Worm (Caenorhabditis elegans) whole organism, young adult: ENCODE results near the gene C49F8.14.

Source experiments
- B0336.3 ChIP-seq: fragments of 200-800 bp; sonication (Bioruptor generic); IDR thresholded peaks from 2 replicates; pipeline ENCODE4 v1.3.6; 2022; ENCODE audit warnings: missing genetic modification characterization, missing compliant biosample characterization
- C06A6.2 ChIP-seq: fragments of 200-800 bp; sonication (Bioruptor generic); conservative IDR thresholded peaks from 2 replicates; pipeline ENCODE4 v1.3.6; 2022; ENCODE audit warnings: missing genetic modification characterization, missing compliant biosample characterization
- F10E7.11 ChIP-seq: sonication (generic microtip); optimal IDR thresholded peaks from 2 replicates; lab custom pipeline; 2017; ENCODE audit warnings: mild to moderate bottlenecking, missing genetic modification characterization, moderate library complexity, missing compliant biosample characterization
- F23B12.7 ChIP-seq: sonication (generic microtip); optimal IDR thresholded peaks from 2 replicates; lab custom pipeline; 2017; ENCODE audit warnings: missing genetic modification characterization, mild to moderate bottlenecking, missing compliant biosample characterization, antibody characterized with exemption, moderate library complexity; ENCODE audit not compliant: insufficient read depth
- K11D2.4 ChIP-seq: fragments of 200-800 bp; sonication (Bioruptor generic); IDR thresholded peaks from 2 replicates; pipeline ENCODE4 v1.3.6; 2022; ENCODE audit warnings: missing genetic modification reagents, missing genetic modification characterization, missing compliant biosample characterization
- Y53F4B.3 ChIP-seq: fragments of 200-800 bp; sonication (Bioruptor generic); IDR thresholded peaks from 2 replicates; pipeline ENCODE4 v1.3.6; 2022; ENCODE audit warnings: missing genetic modification reagents, missing genetic modification characterization, missing compliant biosample characterization
- akir-1 ChIP-seq: fragments of 200-800 bp; sonication (Bioruptor generic); optimal IDR thresholded peaks from 2 replicates; lab custom pipeline; 2018; ENCODE audit warnings: mild to moderate bottlenecking, missing genetic modification characterization, moderate library complexity, missing compliant biosample characterization
- atf-7 ChIP-seq: sonication (generic microtip); optimal IDR thresholded peaks from 2 replicates; lab custom pipeline; 2017; ENCODE audit warnings: mild to moderate bottlenecking, missing genetic modification characterization, missing compliant biosample characterization
- attf-3 ChIP-seq: fragments of 200-800 bp; sonication (Bioruptor generic); conservative IDR thresholded peaks from 2 replicates; pipeline ENCODE4 v1.3.6; 2022; ENCODE audit warnings: missing genetic modification reagents, missing genetic modification characterization, missing compliant biosample characterization
- cebp-1 ChIP-seq, 2 experiments: fragments of 200-800 bp in 1 of 2; sonication (Bioruptor generic) in 1 of 2; sonication (generic microtip) in 1 of 2; IDR thresholded peaks in 1 of 2; optimal IDR thresholded peaks in 1 of 2; 2 replicates each; pipeline versions ENCODE4 v1.3.6 to Lab custom; 2017 to 2022; ENCODE audit warnings: missing compliant biosample characterization in 2 of 2, missing genetic modification characterization in 2 of 2, mild to moderate bottlenecking in 1 of 2, missing genetic modification reagents in 1 of 2, moderate library complexity in 1 of 2
- ceh-100 ChIP-seq: fragments of 200-800 bp; sonication (Bioruptor generic); IDR thresholded peaks from 2 replicates; pipeline ENCODE4 v1.3.6; 2022; ENCODE audit warnings: missing genetic modification reagents, missing genetic modification characterization, missing compliant biosample characterization
- ceh-27 ChIP-seq: fragments of 200-800 bp; sonication (Bioruptor generic); optimal IDR thresholded peaks from 2 replicates; lab custom pipeline; 2018; ENCODE audit warnings: mild to moderate bottlenecking, missing genetic modification characterization, moderate library complexity, missing compliant biosample characterization
- chd-7 ChIP-seq: sonication (generic microtip); optimal IDR thresholded peaks from 2 replicates; lab custom pipeline; 2016; ENCODE audit warnings: mild to moderate bottlenecking, missing genetic modification characterization, moderate library complexity, missing compliant biosample characterization
- die-1 ChIP-seq: sonication (generic microtip); optimal IDR thresholded peaks from 2 replicates; lab custom pipeline; 2016; ENCODE audit warnings: missing genotype, mild to moderate bottlenecking, missing genetic modification characterization, missing compliant biosample characterization
- dox-1 ChIP-seq: fragments of 200-800 bp; sonication (Bioruptor generic); IDR thresholded peaks from 2 replicates; pipeline ENCODE4 v1.3.6; 2022; ENCODE audit warnings: missing genetic modification reagents, missing genetic modification characterization, missing compliant biosample characterization
- egl-44 ChIP-seq: fragments of 200-800 bp; sonication (Bioruptor generic); IDR thresholded peaks from 2 replicates; pipeline ENCODE4 v1.3.6; 2022; ENCODE audit warnings: missing genetic modification reagents, missing genetic modification characterization, missing compliant biosample characterization
- ets-4 ChIP-seq: fragments of 200-800 bp; sonication (Bioruptor generic); optimal IDR thresholded peaks from 2 replicates; lab custom pipeline; 2018; ENCODE audit warnings: mild to moderate bottlenecking, missing genetic modification characterization, missing compliant biosample characterization
- hlh-12 ChIP-seq: sonication (generic microtip); optimal IDR thresholded peaks from 2 replicates; lab custom pipeline; 2016; ENCODE audit warnings: missing genetic modification characterization, missing compliant biosample characterization
- hrde-1 ChIP-seq: sonication (generic microtip); optimal IDR thresholded peaks from 2 replicates; lab custom pipeline; 2016; ENCODE audit warnings: missing genetic modification characterization, mild to moderate bottlenecking, missing compliant biosample characterization, moderate library complexity, missing genotype, missing genetic modification reagents, borderline replicate concordance
- hsf-1 ChIP-seq: fragments of 200-800 bp; sonication (Bioruptor generic); IDR thresholded peaks from 2 replicates; pipeline ENCODE4 v1.3.6; 2022; ENCODE audit warnings: missing genetic modification reagents, missing genetic modification characterization, missing compliant biosample characterization
- let-607 ChIP-seq, 2 experiments: fragments of 200-800 bp in 1 of 2; sonication (Bioruptor generic) in 1 of 2; sonication (generic microtip) in 1 of 2; optimal IDR thresholded peaks; 2 replicates each; lab custom pipeline; 2016 to 2018; ENCODE audit warnings: mild to moderate bottlenecking in 2 of 2, missing compliant biosample characterization in 2 of 2, missing genetic modification characterization in 2 of 2, moderate library complexity in 2 of 2, missing genotype in 1 of 2
- lin-26 ChIP-seq: fragments of 200-800 bp; sonication (Bioruptor generic); IDR thresholded peaks from 2 replicates; pipeline ENCODE4 v1.3.6; 2022; ENCODE audit warnings: missing genetic modification reagents, missing genetic modification characterization, missing compliant biosample characterization
- madf-3 ChIP-seq: fragments of 200-800 bp; sonication (Bioruptor generic); IDR thresholded peaks from 2 replicates; pipeline ENCODE4 v1.3.6; 2022; ENCODE audit warnings: missing genetic modification reagents, missing genetic modification characterization, missing compliant biosample characterization
- nfyb-1 ChIP-seq: fragments of 200-800 bp; sonication (Bioruptor generic); IDR thresholded peaks from 2 replicates; pipeline ENCODE4 v1.3.6; 2022; ENCODE audit warnings: missing genetic modification reagents, missing genetic modification characterization, missing compliant biosample characterization
- nhr-27 ChIP-seq: fragments of 200-800 bp; sonication (Bioruptor generic); optimal IDR thresholded peaks from 2 replicates; lab custom pipeline; 2018; ENCODE audit warnings: mild to moderate bottlenecking, missing genetic modification characterization, moderate library complexity, missing compliant biosample characterization
- nhr-80 ChIP-seq: sonication (generic microtip); optimal IDR thresholded peaks from 2 replicates; lab custom pipeline; 2016; ENCODE audit warnings: missing genetic modification characterization, missing compliant biosample characterization
- nhr-90 ChIP-seq: sonication (generic microtip); optimal IDR thresholded peaks from 2 replicates; lab custom pipeline; 2016; ENCODE audit warnings: missing genotype, mild to moderate bottlenecking, missing genetic modification characterization, missing compliant biosample characterization
- pbrm-1 ChIP-seq: fragments of 200-800 bp; sonication (Bioruptor generic); IDR thresholded peaks from 2 replicates; pipeline ENCODE4 v1.3.6; 2022; ENCODE audit warnings: missing genetic modification reagents, missing genetic modification characterization, missing compliant biosample characterization
- rcor-1 ChIP-seq: fragments of 200-800 bp; sonication (Bioruptor generic); IDR thresholded peaks from 2 replicates; pipeline ENCODE4 v1.3.6; 2022; ENCODE audit warnings: missing genetic modification reagents, missing genetic modification characterization, missing compliant biosample characterization
- rpc-1 ChIP-seq, 2 experiments: fragments of 150-350 bp in 1 of 2; sonication (generic microtip) in 1 of 2; optimal IDR thresholded peaks; 2 replicates each; lab custom pipeline; 2014 to 2018; ENCODE audit warnings: missing biosample characterization in 1 of 2, missing genetic modification characterization in 1 of 2, missing genetic modification reagents in 1 of 2, missing genotype in 1 of 2
- snpc-4 ChIP-seq, 5 experiments: fragments of 150-350 bp in 1 of 5; sonication (generic microtip) in 4 of 5; optimal IDR thresholded peaks; 2 replicates each; lab custom pipeline; 2014 to 2018; ENCODE audit warnings: missing genetic modification characterization in 5 of 5, missing biosample characterization in 3 of 5, antibody characterized with exemption in 2 of 5, mild to moderate bottlenecking in 2 of 5, missing compliant biosample characterization in 2 of 5, missing genotype in 2 of 5, moderate library complexity in 2 of 5, missing genetic modification reagents in 1 of 5
- ztf-22 ChIP-seq: fragments of 200-800 bp; sonication (Bioruptor generic); optimal IDR thresholded peaks from 2 replicates; lab custom pipeline; 2018; ENCODE audit warnings: mild to moderate bottlenecking, missing genetic modification characterization, moderate library complexity, missing compliant biosample characterization
- ztf-6 ChIP-seq: fragments of 200-800 bp; sonication (Bioruptor generic); IDR thresholded peaks from 2 replicates; pipeline ENCODE4 v1.3.6; 2022; ENCODE audit warnings: missing genetic modification reagents, missing genetic modification characterization, missing compliant biosample characterization

Gene C49F8.14

ce11 chrX:13339029-13339626 lies 37.6 kb downstream of the C49F8.14 start (continued):
- TF ChIP-seq ztf-6 (GFP tag; lab: Robert Waterston, UW) (no peak), ceh-27 (GFP tag; lab: Kevin White, UChicago) (no peak), hrde-1 (tag; lab: Kevin White, UChicago) (no peak), rpc-1 (optimal IDR thresholded peaks at IDR 0.05; lab: Kevin White, UChicago) (no peak), rpc-1 (tag; optimal IDR thresholded peaks at IDR 0.05; lab: Kevin White, UChicago) (no peak), hsf-1 (no peak), die-1 (tag; lab: Kevin White, UChicago) (no peak), egl-44 (GFP tag; lab: Robert Waterston, UW) (no peak), nfyb-1 (GFP tag; lab: Robert Waterston, UW) (0 out of 2 replicates have a peak, but pooled peaks have one; percentile 26), rcor-1 (GFP tag; lab: Robert Waterston, UW) (no peak), nhr-27 (no peak), atf-7 (tag; lab: Kevin White, UChicago) (peak; percentile 15), nhr-90 (tag; lab: Kevin White, UChicago) (no peak), let-607 (tag; optimal IDR thresholded peaks at IDR 0.05; lab: Kevin White, UChicago) (peak in 1 of 2 experiments; percentile 53), chd-7 (no peak), K11D2.4 (GFP tag; lab: Robert Waterston, UW) (no peak), cebp-1 (GFP tag; IDR thresholded peaks at IDR 0.05; lab: Robert Waterston, UW) (no peak), cebp-1 (tag; optimal IDR thresholded peaks at IDR 0.05; lab: Kevin White, UChicago) (peak; percentile 4), ets-4 (GFP tag; lab: Kevin White, UChicago) (peak; percentile 52), pbrm-1 (GFP tag; lab: Robert Waterston, UW) (no peak), dox-1 (GFP tag; lab: Robert Waterston, UW) (peak; percentile 55), snpc-4 (GFP tag; optimal IDR thresholded peaks at IDR 0.05; lab: Kevin White, UChicago) (no peak), snpc-4 (tag; optimal IDR thresholded peaks at IDR 0.05; lab: Kevin White, UChicago) (no peak), hlh-12 (tag; lab: Kevin White, UChicago) (no peak)

- TF ChIP-seq egl-44 (GFP tag; lab: Robert Waterston, UW) (no peak), ztf-22 (GFP tag; lab: Kevin White, UChicago) (no peak), K11D2.4 (GFP tag; lab: Robert Waterston, UW) (no peak), ceh-100 (GFP tag; lab: Robert Waterston, UW) (no peak), madf-3 (GFP tag; lab: Robert Waterston, UW) (no peak), lin-26 (GFP tag; lab: Robert Waterston, UW) (no peak), F23B12.7 (no peak)
- TF ChIP-seq, all 124 proteins: peak for 0
Measured at ce11 chrX:13337728-13338127, 39.0 kb downstream of the C49F8.14 start, which contains the start of gene ptr-24. Gene ptr-24 (plus strand): TSS chrX:13338028.

ce11 chrX:13337000-13337399 lies 39.7 kb downstream of the C49F8.14 start:
- TF ChIP-seq Y53F4B.3 (GFP tag; lab: Robert Waterston, UW) (no peak), B0336.3 (GFP tag; lab: Robert Waterston, UW) (no peak), pbrm-1 (GFP tag; lab: Robert Waterston, UW) (0 out of 2 replicates have a peak, but pooled peaks have one; percentile 19), F10E7.11 (tag; lab: Kevin White, UChicago) (no peak), C06A6.2 (GFP tag; lab: Robert Waterston, UW) (no peak), let-607 (tag; optimal IDR thresholded peaks at IDR 0.05; lab: Kevin White, UChicago) (no peak)
- TF ChIP-seq, all 124 proteins: peak for 1

ce11 chrX:13333835-13334234 lies 42.9 kb downstream of the C49F8.14 start, which contains the start of gene F46G10.4:
Gene F46G10.4 (plus strand): TSS chrX:13334046.
- TF ChIP-seq attf-3 (GFP tag; lab: Robert Waterston, UW) (no peak), nhr-80 (peak; percentile 91), hrde-1 (tag; lab: Kevin White, UChicago) (no peak), pbrm-1 (GFP tag; lab: Robert Waterston, UW) (no peak), akir-1 (GFP tag; lab: Kevin White, UChicago) (no peak)
- TF ChIP-seq, all 124 proteins: peak for 1
